Fruit fly (Drosophila melanogaster) whole organism, pupa: ENCODE measurements around the gene CG16964.

Source experiments
- CG10348 ChIP-seq: fragments of 200-800 bp; sonication (Bioruptor generic); IDR thresholded peaks from 2 replicates; pipeline ENCODE4 v1.3.6; 2022; ENCODE audit warnings: missing biosample characterization, missing genetic modification characterization
- CG12605 ChIP-seq: fragments of 200-800 bp; sonication (Bioruptor generic); IDR thresholded peaks from 2 replicates; pipeline ENCODE4 v1.3.6; 2022; ENCODE audit warnings: missing biosample characterization, missing genetic modification characterization
- CG13204 ChIP-seq: fragments of 200-800 bp; sonication (Bioruptor generic); optimal IDR thresholded peaks from 2 replicates; lab custom pipeline; 2018; ENCODE audit warnings: missing biosample characterization, mild to moderate bottlenecking, missing genetic modification characterization, moderate library complexity
- CG14655 ChIP-seq: fragments of 200-800 bp; sonication (Bioruptor generic); optimal IDR thresholded peaks from 3 replicates; lab custom pipeline; 2017; ENCODE audit warnings: mild to moderate bottlenecking, missing biosample characterization, missing genetic modification reagents, missing genetic modification characterization
- CG15710 ChIP-seq: fragments of 200-800 bp; sonication (Bioruptor generic); optimal IDR thresholded peaks from 2 replicates; lab custom pipeline; 2018; ENCODE audit warnings: missing biosample characterization, mild to moderate bottlenecking, missing genetic modification characterization, moderate library complexity
- CG17806 ChIP-seq: fragments of 200-800 bp; sonication (Bioruptor generic); optimal IDR thresholded peaks from 2 replicates; lab custom pipeline; 2018; ENCODE audit warnings: missing biosample characterization, mild to moderate bottlenecking, missing genetic modification characterization, moderate library complexity
- CG32121 ChIP-seq: fragments of 200-800 bp; sonication (Bioruptor generic); IDR thresholded peaks from 2 replicates; pipeline ENCODE4 v1.3.6; 2022; ENCODE audit warnings: missing biosample characterization, missing genetic modification characterization
- CG34367 ChIP-seq: fragments of 200-800 bp; sonication (Bioruptor generic); optimal IDR thresholded peaks from 2 replicates; lab custom pipeline; 2018; ENCODE audit warnings: missing biosample characterization, mild to moderate bottlenecking, missing genetic modification characterization
- CG4496 ChIP-seq: fragments of 200-800 bp; sonication (Bioruptor generic); IDR thresholded peaks from 3 replicates; pipeline ENCODE4 v1.3.6; 2022; ENCODE audit warnings: missing biosample characterization, missing genetic modification characterization
- CG8159 ChIP-seq: fragments of 200-800 bp; sonication (Bioruptor generic); optimal IDR thresholded peaks from 3 replicates; lab custom pipeline; 2018; ENCODE audit warnings: missing biosample characterization, mild to moderate bottlenecking, missing genetic modification characterization, moderate library complexity
- CG8301 ChIP-seq: fragments of 200-800 bp; sonication (Bioruptor generic); optimal IDR thresholded peaks from 2 replicates; lab custom pipeline; 2018; ENCODE audit warnings: missing biosample characterization, mild to moderate bottlenecking, missing genetic modification characterization
- CG9948 ChIP-seq: fragments of 200-800 bp; sonication (Bioruptor generic); optimal IDR thresholded peaks from 2 replicates; lab custom pipeline; 2018; ENCODE audit warnings: missing biosample characterization, mild to moderate bottlenecking, missing genetic modification characterization, moderate library complexity
- D1 ChIP-seq: fragments of 200-800 bp; sonication (Bioruptor generic); optimal IDR thresholded peaks from 2 replicates; lab custom pipeline; 2018; ENCODE audit warnings: missing biosample characterization, mild to moderate bottlenecking, missing genetic modification characterization, moderate library complexity
- EcR ChIP-seq: fragments of 200-800 bp; sonication (Bioruptor generic); optimal IDR thresholded peaks from 3 replicates; lab custom pipeline; 2019; ENCODE audit warnings: missing biosample characterization, missing genetic modification characterization, mild to moderate bottlenecking, moderate library complexity, missing genetic modification reagents
- Ets98B ChIP-seq: fragments of 200-800 bp; sonication (Bioruptor generic); IDR thresholded peaks from 2 replicates; pipeline ENCODE4 v1.3.6; 2022; ENCODE audit warnings: missing biosample characterization, missing genetic modification characterization
- Pif1A ChIP-seq: fragments of 200-800 bp; sonication (Bioruptor generic); optimal IDR thresholded peaks from 3 replicates; lab custom pipeline; 2016; ENCODE audit warnings: missing biosample characterization, missing genetic modification characterization
- Pif1B ChIP-seq: fragments of 200-800 bp; sonication (Bioruptor generic); optimal IDR thresholded peaks from 3 replicates; lab custom pipeline; 2016; ENCODE audit warnings: missing biosample characterization, missing genetic modification characterization
- Snoo ChIP-seq: fragments of 200-800 bp; sonication (Bioruptor generic); optimal IDR thresholded peaks from 3 replicates; lab custom pipeline; 2017; ENCODE audit warnings: missing biosample characterization, mild to moderate bottlenecking, missing genetic modification characterization, inconsistent platforms
- fd96Ca ChIP-seq: fragments of 200-800 bp; sonication (Bioruptor generic); IDR thresholded peaks from 3 replicates; pipeline ENCODE4 v1.3.6; 2022; ENCODE audit warnings: missing biosample characterization, missing genetic modification characterization
- gl ChIP-seq: fragments of 200-800 bp; sonication (Bioruptor generic); optimal IDR thresholded peaks from 2 replicates; lab custom pipeline; 2018; ENCODE audit warnings: missing biosample characterization, mild to moderate bottlenecking, missing genetic modification characterization
- rn ChIP-seq: fragments of 200-800 bp; sonication (Bioruptor generic); IDR thresholded peaks from 2 replicates; pipeline ENCODE4 v1.3.6; 2022; ENCODE audit warnings: missing biosample characterization, missing genetic modification characterization

CG16964 gene

DNA sequence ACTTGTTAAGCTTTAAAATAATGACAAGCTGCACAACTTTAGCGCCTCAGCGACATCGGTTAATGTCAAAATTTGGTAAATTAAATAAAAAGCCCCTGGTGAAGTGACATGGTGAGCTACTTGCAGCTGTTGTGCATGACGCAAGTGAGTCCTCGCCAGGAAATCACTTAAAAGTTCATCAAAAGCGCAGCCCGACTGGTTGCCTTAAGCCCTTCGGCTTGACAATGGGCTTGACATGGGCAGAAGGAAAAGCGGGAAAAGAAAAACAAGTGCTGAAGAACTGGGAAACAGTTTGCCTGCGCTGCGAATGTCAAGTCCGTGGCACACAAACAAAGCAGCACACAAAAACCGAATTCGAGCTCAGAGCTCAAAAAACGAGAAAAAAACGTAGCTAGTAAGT, at the start of gene CG16964:
CG16964 (plus strand) TSS at position 301 of the 400 bp plus-strand sequence.
- TF ChIP-seq Pif1B (GFP tag; lab: Kevin White, UChicago) (no peak), fd96Ca (no peak), CG34367 (no peak), CG13204 (GFP tag; lab: Kevin White, UChicago) (no peak)

DNA sequence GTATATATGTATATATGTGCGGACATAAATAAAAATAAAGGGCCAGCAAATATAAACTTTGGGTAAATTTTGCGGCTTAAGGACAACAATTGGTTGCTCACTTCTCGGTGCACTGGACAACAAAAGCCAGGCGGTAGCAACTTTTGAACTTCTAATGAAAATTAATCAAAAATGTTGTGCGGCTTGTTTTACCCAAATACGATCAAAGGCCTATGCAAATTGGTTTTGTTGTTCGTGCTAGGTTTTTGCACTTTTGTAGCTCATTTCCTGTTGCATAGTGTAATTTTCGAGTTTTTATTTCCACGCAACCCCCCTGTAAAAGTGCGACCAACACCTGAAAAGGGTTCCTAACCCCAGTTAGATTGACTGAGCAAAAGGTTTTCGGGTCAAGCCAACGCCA, 45.3 kb upstream of the CG16964 start:
- no peak for TF ChIP-seq CG8301 (tag; lab: Kevin White, UChicago)

DNA sequence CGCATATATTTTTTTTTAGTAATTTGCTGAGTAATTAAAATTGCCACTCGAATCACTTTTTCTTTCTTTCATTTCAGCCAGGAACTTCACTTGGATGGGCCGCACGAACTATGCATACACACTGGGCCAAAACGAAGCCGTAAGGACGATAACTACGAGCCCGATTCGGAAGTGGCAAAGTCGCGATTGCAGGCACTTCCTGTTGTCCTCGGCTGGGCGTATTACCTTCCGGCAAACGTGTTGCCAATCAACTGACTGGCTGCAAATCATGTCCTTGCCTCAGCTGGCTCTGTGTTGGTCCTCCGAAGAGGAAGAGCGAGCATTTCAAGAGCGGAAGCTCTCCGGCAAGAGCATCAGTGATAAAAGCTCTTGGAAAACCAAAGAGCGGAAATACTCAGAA, 44.4 kb upstream of the CG16964 start:
- TF ChIP-seq Ets98B (no peak), CG17806 (tag; lab: Kevin White, UChicago) (no peak), EcR (GFP tag; lab: Kevin White, UChicago) (no peak), Pif1A (GFP tag; lab: Kevin White, UChicago) (no peak), CG8159 (tag; lab: Kevin White, UChicago) (no peak), CG10348 (GFP tag; lab: Robert Waterston, UW) (no peak), CG15710 (tag; lab: Kevin White, UChicago) (no peak), rn (GFP tag; lab: Robert Waterston, UW) (no peak), CG14655 (GFP tag; lab: Kevin White, UChicago) (no peak), Snoo (no peak), CG32121 (GFP tag; lab: Robert Waterston, UW) (no peak), D1 (tag; lab: Kevin White, UChicago) (no peak), CG13204 (GFP tag; lab: Kevin White, UChicago) (no peak), CG8301 (tag; lab: Kevin White, UChicago) (no peak), fd96Ca (no peak), gl (tag; lab: Kevin White, UChicago) (no peak)

DNA sequence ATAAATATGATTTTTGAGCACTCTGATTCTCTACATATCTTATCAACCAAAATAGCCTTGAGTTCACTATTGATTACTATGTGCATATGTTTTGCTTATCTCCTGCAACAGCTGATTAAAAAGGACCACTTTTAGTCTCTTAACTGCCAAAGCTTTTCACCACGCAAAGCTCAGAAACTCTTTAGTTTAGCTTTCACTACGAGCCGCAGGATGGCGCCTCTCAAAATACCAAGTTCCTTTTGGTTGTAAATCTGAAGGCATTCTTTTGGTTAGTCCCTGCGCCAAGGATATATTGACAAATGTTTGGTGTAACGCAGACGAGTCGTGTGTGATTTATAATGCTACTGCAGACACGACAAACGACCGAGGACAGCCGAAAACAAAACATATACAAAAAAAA, 43.6 kb upstream of the CG16964 start:
- TF ChIP-seq CG15710 (tag; lab: Kevin White, UChicago) (no peak), CG13204 (GFP tag; lab: Kevin White, UChicago) (no peak), CG12605 (GFP tag; lab: Robert Waterston, UW) (no peak), CG4496 (GFP tag; lab: Robert Waterston, UW) (no peak), CG14655 (GFP tag; lab: Kevin White, UChicago) (no peak), D1 (tag; lab: Kevin White, UChicago) (no peak), CG9948 (tag; lab: Kevin White, UChicago) (no peak), CG34367 (no peak), Ets98B (no peak), CG8301 (tag; lab: Kevin White, UChicago) (no peak), CG32121 (GFP tag; lab: Robert Waterston, UW) (no peak), gl (tag; lab: Kevin White, UChicago) (no peak)

DNA sequence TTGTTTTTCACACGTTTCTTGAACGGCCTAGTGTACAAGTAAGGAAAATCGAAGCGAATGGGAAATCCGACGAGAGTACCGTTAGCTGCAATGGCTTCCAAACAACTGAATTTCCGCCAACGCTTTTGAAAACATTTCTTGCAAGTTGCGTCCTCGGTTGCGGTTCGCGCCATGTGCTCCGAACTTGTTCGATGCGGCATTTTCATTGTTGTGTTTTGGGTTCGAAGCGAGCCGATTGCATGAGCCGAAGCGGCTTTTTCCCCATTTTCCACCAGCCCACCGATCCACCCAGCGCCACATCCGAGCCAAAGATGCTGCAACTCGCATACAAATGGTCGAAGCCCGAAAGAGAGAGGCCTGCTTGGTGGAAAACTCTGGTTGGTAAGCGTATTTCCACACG, 19.3 kb upstream of the CG16964 start, which contains the start of gene Pde1c:
Pde1c (minus strand) TSS at position 109 of the 400 bp plus-strand sequence.
- TF ChIP-seq CG32121 (GFP tag; lab: Robert Waterston, UW): no peak
- TF ChIP-seq CG8159 (tag; lab: Kevin White, UChicago): no peak
- TF ChIP-seq CG4496 (GFP tag; lab: Robert Waterston, UW): no peak
- no peak for TF ChIP-seq CG12605 (GFP tag; lab: Robert Waterston, UW)
- TF ChIP-seq fd96Ca: no peak
- no peak for TF ChIP-seq CG13204 (GFP tag; lab: Kevin White, UChicago)
- TF ChIP-seq CG9948 (tag; lab: Kevin White, UChicago): no peak
- TF ChIP-seq CG14655 (GFP tag; lab: Kevin White, UChicago): no peak
- no peak for TF ChIP-seq CG8301 (tag; lab: Kevin White, UChicago)
- TF ChIP-seq CG15710 (tag; lab: Kevin White, UChicago): no peak
- no peak for TF ChIP-seq gl (tag; lab: Kevin White, UChicago)

DNA sequence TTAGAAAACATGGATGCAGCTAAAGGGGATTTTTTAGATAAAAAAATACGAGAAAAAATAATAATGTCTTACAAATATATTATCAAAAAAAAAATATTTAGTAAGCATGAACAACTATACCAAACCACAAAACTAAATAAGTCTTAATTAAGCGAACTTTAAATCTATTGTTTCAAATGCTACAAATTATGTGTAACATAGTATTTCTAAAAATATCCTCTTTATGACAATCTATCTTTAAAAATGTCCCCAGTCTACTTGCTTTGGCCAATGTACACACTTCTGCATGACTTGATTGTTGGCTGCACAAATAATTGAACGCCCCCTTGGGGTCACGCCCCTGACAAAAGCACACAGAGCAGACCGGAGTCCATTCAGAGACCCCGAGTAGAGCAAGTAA, 16.1 kb upstream of the CG16964 start:
- TF ChIP-seq EcR (GFP tag; lab: Kevin White, UChicago): no peak
- TF ChIP-seq CG12605 (GFP tag; lab: Robert Waterston, UW): no peak
- TF ChIP-seq rn (GFP tag; lab: Robert Waterston, UW): peak; percentile 10; the same call in 1 of the 2 replicates
- TF ChIP-seq CG14655 (GFP tag; lab: Kevin White, UChicago): peak; percentile 5
- TF ChIP-seq CG4496 (GFP tag; lab: Robert Waterston, UW): no peak
- TF ChIP-seq CG13204 (GFP tag; lab: Kevin White, UChicago): no peak
- no peak for TF ChIP-seq Pif1A (GFP tag; lab: Kevin White, UChicago)
- TF ChIP-seq Ets98B: no peak
- TF ChIP-seq, all 21 proteins: peak for 2

DNA sequence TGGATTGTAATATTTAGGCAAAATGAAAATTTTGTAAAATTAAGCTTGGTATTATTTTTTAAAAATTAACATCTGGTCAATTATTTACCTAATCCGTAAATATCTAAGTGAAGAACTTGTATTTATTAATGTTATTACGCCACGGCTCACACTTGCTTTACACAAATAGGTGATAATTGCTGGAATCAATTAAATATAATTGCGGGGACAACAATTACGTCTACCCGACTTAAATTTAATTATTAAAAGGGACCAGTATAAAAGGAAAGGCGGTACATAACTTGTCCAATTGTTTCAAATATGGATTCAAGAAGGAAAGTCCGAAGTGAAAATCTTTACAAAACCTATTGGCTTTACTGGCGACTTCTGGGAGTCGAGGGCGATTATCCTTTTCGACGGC, 13.5 kb upstream of the CG16964 start, which contains the start of gene Or33a:
Or33a (plus strand) TSS at position 301 of the 400 bp plus-strand sequence.
- TF ChIP-seq CG4496 (GFP tag; lab: Robert Waterston, UW) (no peak), CG9948 (tag; lab: Kevin White, UChicago) (no peak), CG8301 (tag; lab: Kevin White, UChicago) (no peak), fd96Ca (no peak), CG14655 (GFP tag; lab: Kevin White, UChicago) (no peak), gl (tag; lab: Kevin White, UChicago) (no peak), Pif1A (GFP tag; lab: Kevin White, UChicago) (no peak), CG15710 (tag; lab: Kevin White, UChicago) (no peak), Snoo (no peak), Pif1B (GFP tag; lab: Kevin White, UChicago) (no peak), Ets98B (no peak)
